Worm (Caenorhabditis elegans) whole organism, L1 larva: ENCODE results near the gene lips-6.

ENCODE experiments used
- aly-2 ChIP-seq: fragments of 150-350 bp; optimal IDR thresholded peaks from 2 replicates; lab custom pipeline; 2014; ENCODE audit warnings: missing biosample characterization, missing genetic modification characterization
- egl-27 ChIP-seq, 2 experiments: fragments of 150-350 bp in 1 of 2; sonication (generic microtip); optimal IDR thresholded peaks; 3 replicates each; lab custom pipeline; 2017 to 2018; ENCODE audit warnings: missing biosample characterization in 2 of 2, missing genetic modification characterization in 2 of 2, missing genetic modification reagents in 2 of 2
- fos-1 ChIP-seq: fragments of 150-350 bp; optimal IDR thresholded peaks from 2 replicates; lab custom pipeline; 2014; ENCODE audit warnings: missing biosample characterization, missing genetic modification characterization
- lin-14 ChIP-seq: fragments of 200-800 bp; sonication (Bioruptor generic); optimal IDR thresholded peaks from 2 replicates; lab custom pipeline; 2018; ENCODE audit warnings: mild to moderate bottlenecking, missing genetic modification characterization, moderate library complexity, missing compliant biosample characterization
- nhr-76 ChIP-seq: sonication (generic microtip); optimal IDR thresholded peaks from 2 replicates; lab custom pipeline; 2017; ENCODE audit warnings: missing biosample characterization, missing genetic modification characterization
- pqm-1 ChIP-seq: sonication (generic microtip); optimal IDR thresholded peaks from 3 replicates; lab custom pipeline; 2017; ENCODE audit warnings: missing biosample characterization, missing genetic modification characterization
- snpc-4 ChIP-seq: fragments of 150-350 bp; optimal IDR thresholded peaks from 2 replicates; lab custom pipeline; 2014; ENCODE audit warnings: missing biosample characterization, missing genetic modification characterization
- ztf-11 ChIP-seq, 2 experiments: sonication (generic microtip); optimal IDR thresholded peaks; 2 replicates each; lab custom pipeline; 2016 to 2017; ENCODE audit warnings: missing genetic modification characterization in 2 of 2, missing biosample characterization in 1 of 2, missing compliant biosample characterization in 1 of 2

ce11 chrIV:12010859-12011258 is 4.6 kb downstream of the lips-6 start, which contains the start of the genes ZK617.26 and unc-22:
- no peak for TF ChIP-seq lin-14 (GFP tag; lab: Kevin White, UChicago)
- TF ChIP-seq fos-1 (tag; lab: Kevin White, UChicago): no peak
- no peak for TF ChIP-seq nhr-76 (tag; lab: Kevin White, UChicago)
- TF ChIP-seq snpc-4 (tag; lab: Kevin White, UChicago): no peak
- no peak for TF ChIP-seq aly-2 (tag; lab: Kevin White, UChicago)
- no peak for TF ChIP-seq egl-27 (tag; optimal IDR thresholded peaks at IDR 0.05; lab: Kevin White, UChicago)
- TF ChIP-seq ztf-11 (tag; optimal IDR thresholded peaks at IDR 0.05; lab: Kevin White, UChicago): no peak
- TF ChIP-seq pqm-1 (tag; lab: Kevin White, UChicago): no peak
